Worm (Caenorhabditis elegans): Measurements from ENCODE around the gene F52H2.3.

Gene F52H2.3

DNA sequence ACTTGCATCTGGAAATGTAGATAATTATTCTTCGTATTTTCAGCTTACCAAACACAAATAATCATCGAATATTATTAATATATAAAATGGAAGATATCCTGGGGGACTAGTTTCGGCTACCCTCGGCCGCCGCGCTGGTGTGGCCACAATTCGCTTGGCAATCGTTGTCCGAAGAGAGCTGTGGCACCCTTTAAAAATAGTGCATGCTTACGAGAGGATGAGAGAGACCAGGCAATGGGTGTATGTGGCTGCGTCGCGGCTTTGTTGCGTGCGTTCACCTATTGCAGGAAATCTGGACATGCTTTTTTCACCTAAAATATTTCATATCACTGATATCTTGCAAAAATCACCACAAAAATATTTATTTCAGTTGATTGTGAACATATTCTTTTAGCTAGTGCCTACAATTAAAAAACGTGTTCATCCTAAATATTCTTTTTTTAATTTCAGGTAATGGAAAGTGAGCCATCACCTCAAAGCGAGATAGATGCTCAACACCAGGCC is 31.8 kb upstream of the F52H2.3 start, which contains the start of the genes ccd-5 and F52H2.1:
ccd-5 (minus strand) TSS at position 8 of the 504 bp plus-strand sequence.
F52H2.1 (plus strand) TSS at position 454 of the 504 bp plus-strand sequence.
- TF ChIP-seq hmg-4 (GFP tag; optimal IDR thresholded peaks at IDR 0.05), result peak; percentile 53
- TF ChIP-seq B0310.2 (tag; optimal IDR thresholded peaks at IDR 0.05), result no peak
- TF ChIP-seq F13C5.2 (tag; optimal IDR thresholded peaks at IDR 0.05), result peak; percentile 66

DNA sequence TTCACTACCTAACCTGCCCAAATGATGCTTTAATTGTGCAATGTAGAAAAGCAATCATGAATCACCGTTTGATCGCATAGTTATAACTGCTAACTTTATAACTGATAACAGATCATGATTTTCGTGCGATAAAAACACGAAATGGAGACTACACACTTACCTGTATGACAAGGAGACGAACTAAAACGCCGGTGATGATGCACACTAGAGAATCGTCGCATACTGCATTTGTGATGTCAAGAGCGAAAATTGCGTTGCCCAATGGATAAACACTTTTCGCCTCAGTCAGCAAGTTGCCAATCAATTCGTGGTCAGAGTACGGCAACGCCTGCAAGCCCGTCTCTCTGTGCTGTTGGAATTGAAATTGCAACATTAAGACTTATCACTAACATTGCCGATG is 28.2 kb upstream of the F52H2.3 start:
- TF ChIP-seq ets-7 (tag; optimal IDR thresholded peaks at IDR 0.05) (no peak), ama-1 (optimal IDR thresholded peaks at IDR 0.05) (no peak), hmbx-1 (tag; optimal IDR thresholded peaks at IDR 0.05) (no peak), tbx-37 (GFP tag; conservative IDR thresholded peaks at IDR 0.05) (no peak), scrt-1 (GFP tag; IDR thresholded peaks at IDR 0.05) (no peak), tra-4 (tag; optimal IDR thresholded peaks at IDR 0.05) (no peak), ceh-36 (tag; optimal IDR thresholded peaks at IDR 0.05) (no peak), ceh-13 (GFP tag; optimal IDR thresholded peaks at IDR 0.05) (no peak), B0310.2 (tag; optimal IDR thresholded peaks at IDR 0.05) (no peak), F13C5.2 (tag; optimal IDR thresholded peaks at IDR 0.05) (no peak), pes-1 (GFP tag; IDR thresholded peaks at IDR 0.05) (no peak), sea-1 (GFP tag; conservative IDR thresholded peaks at IDR 0.05) (no peak), hnd-1 (tag; optimal IDR thresholded peaks at IDR 0.05) (no peak), tbx-11 (GFP tag; IDR thresholded peaks at IDR 0.05) (no peak), aly-1 (tag; optimal IDR thresholded peaks at IDR 0.05) (no peak), flt-1 (GFP tag; IDR thresholded peaks at IDR 0.05) (no peak), hmg-4 (GFP tag; optimal IDR thresholded peaks at IDR 0.05) (no peak)

ce11 chrX:2567761-2568160 is 26.9 kb upstream of the F52H2.3 start:
- TF ChIP-seq hnd-1 (tag; optimal IDR thresholded peaks at IDR 0.05), result no peak
- TF ChIP-seq ama-1 (optimal IDR thresholded peaks at IDR 0.05), result no peak
- TF ChIP-seq ceh-13 (GFP tag; optimal IDR thresholded peaks at IDR 0.05), result no peak

DNA sequence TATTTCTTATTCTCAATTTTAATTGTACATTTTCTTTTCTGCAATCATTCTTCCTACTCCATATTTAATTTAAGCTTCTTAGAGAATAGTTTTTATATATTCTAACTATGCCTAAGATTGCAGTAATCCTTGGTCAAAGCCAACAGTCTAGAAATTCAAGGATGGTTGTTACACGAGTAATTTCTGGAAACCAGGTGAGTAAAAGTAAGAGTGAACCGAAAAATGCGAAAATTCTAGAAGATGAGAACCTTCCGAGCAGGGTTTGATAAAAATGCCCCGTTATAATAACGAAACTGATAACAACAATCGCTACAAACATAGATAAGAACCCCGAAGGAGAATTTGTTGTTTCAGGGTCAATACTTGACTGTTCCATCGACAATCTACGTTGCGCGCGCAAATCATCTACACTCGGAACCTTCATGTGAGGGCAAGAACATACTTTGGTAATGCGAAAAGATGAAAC is 24.5 kb upstream of the F52H2.3 start, which contains the start of gene F52H2.15:
F52H2.15 (plus strand) TSS at position 51 of the 466 bp plus-strand sequence.
- no peak for TF ChIP-seq aly-1 (tag; optimal IDR thresholded peaks at IDR 0.05)
- TF ChIP-seq pes-1 (GFP tag; IDR thresholded peaks at IDR 0.05), result no peak
- TF ChIP-seq ceh-13 (GFP tag; optimal IDR thresholded peaks at IDR 0.05), result no peak
- no peak for TF ChIP-seq ama-1 (optimal IDR thresholded peaks at IDR 0.05)
- no peak for TF ChIP-seq hnd-1 (tag; optimal IDR thresholded peaks at IDR 0.05)
- no peak for TF ChIP-seq ets-7 (tag; optimal IDR thresholded peaks at IDR 0.05)
- no peak for TF ChIP-seq sea-1 (GFP tag; conservative IDR thresholded peaks at IDR 0.05)
- TF ChIP-seq ceh-36 (tag; optimal IDR thresholded peaks at IDR 0.05), result no peak
- no peak for TF ChIP-seq tra-4 (tag; optimal IDR thresholded peaks at IDR 0.05)
- no peak for TF ChIP-seq B0310.2 (tag; optimal IDR thresholded peaks at IDR 0.05)
- no peak for TF ChIP-seq scrt-1 (GFP tag; IDR thresholded peaks at IDR 0.05)
- no peak for TF ChIP-seq flt-1 (GFP tag; IDR thresholded peaks at IDR 0.05)
- no peak for TF ChIP-seq tbx-37 (GFP tag; conservative IDR thresholded peaks at IDR 0.05)
- TF ChIP-seq hmbx-1 (tag; optimal IDR thresholded peaks at IDR 0.05), result no peak
- TF ChIP-seq F13C5.2 (tag; optimal IDR thresholded peaks at IDR 0.05), result no peak
- no peak for TF ChIP-seq hmg-4 (GFP tag; optimal IDR thresholded peaks at IDR 0.05)
- TF ChIP-seq tbx-11 (GFP tag; IDR thresholded peaks at IDR 0.05), result no peak

DNA sequence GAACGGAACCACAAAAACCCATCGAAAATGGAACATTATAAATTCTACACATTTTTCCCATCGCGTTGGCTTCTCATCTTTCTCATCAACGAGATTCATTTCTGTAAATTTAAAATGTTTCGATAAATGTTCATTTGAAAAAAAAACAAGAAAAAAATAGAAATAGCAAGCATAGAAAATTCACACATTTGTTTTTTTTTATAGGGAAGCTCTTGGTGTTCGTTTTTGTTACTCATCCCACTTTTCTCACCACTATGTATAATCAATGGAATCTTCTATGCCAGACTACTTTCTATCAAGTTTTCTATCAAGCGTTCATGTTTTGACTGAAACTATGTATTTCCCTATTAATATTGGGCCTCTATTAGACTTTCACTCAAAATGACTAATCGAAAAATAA is 23.2 kb upstream of the F52H2.3 start, which contains the start of gene dhcr-24:
dhcr-24 (minus strand) TSS at position 101 of the 400 bp plus-strand sequence.
- no peak for TF ChIP-seq tbx-37 (GFP tag; conservative IDR thresholded peaks at IDR 0.05)
- TF ChIP-seq B0310.2 (tag; optimal IDR thresholded peaks at IDR 0.05), result no peak
- no peak for TF ChIP-seq ceh-13 (GFP tag; optimal IDR thresholded peaks at IDR 0.05)
- no peak for TF ChIP-seq ama-1 (optimal IDR thresholded peaks at IDR 0.05)
- no peak for TF ChIP-seq scrt-1 (GFP tag; IDR thresholded peaks at IDR 0.05)
- no peak for TF ChIP-seq tbx-11 (GFP tag; IDR thresholded peaks at IDR 0.05)
- no peak for TF ChIP-seq flt-1 (GFP tag; IDR thresholded peaks at IDR 0.05)
- TF ChIP-seq pes-1 (GFP tag; IDR thresholded peaks at IDR 0.05), result no peak
- no peak for TF ChIP-seq sea-1 (GFP tag; conservative IDR thresholded peaks at IDR 0.05)

DNA sequence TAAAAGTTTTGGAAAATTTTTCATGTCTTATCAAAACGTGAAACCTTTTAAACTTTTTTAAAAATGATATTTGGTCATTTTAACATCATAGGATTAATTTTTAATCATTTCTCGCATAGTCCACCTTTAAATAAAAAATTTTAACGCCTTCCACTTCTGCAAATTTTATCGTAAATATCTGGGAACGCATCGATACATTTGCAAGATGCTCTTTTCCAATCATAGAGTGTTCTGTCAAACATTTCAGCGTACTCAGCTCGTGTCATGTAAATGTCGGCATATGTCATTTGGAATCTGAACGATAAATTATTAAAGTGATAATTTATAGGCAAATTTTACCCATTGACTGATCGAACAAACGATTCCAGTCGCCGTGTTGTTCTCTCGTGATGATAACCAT is 19.1 kb upstream of the F52H2.3 start, which contains the start of gene F52H2.5:
F52H2.5 (minus strand) TSS at position 101 of the 400 bp plus-strand sequence.
- TF ChIP-seq aly-1 (tag; optimal IDR thresholded peaks at IDR 0.05) (no peak), F13C5.2 (tag; optimal IDR thresholded peaks at IDR 0.05) (no peak), ceh-13 (GFP tag; optimal IDR thresholded peaks at IDR 0.05) (no peak), scrt-1 (GFP tag; IDR thresholded peaks at IDR 0.05) (no peak), B0310.2 (tag; optimal IDR thresholded peaks at IDR 0.05) (no peak), flt-1 (GFP tag; IDR thresholded peaks at IDR 0.05) (no peak), tra-4 (tag; optimal IDR thresholded peaks at IDR 0.05) (no peak), sea-1 (GFP tag; conservative IDR thresholded peaks at IDR 0.05) (no peak), hmbx-1 (tag; optimal IDR thresholded peaks at IDR 0.05) (no peak)

ce11 chrX:2559399-2559798 is 18.5 kb upstream of the F52H2.3 start:
- TF ChIP-seq F13C5.2 (tag; optimal IDR thresholded peaks at IDR 0.05) (peak; percentile 4), ceh-13 (GFP tag; optimal IDR thresholded peaks at IDR 0.05) (no peak)

ce11 chrX:2553433-2553860 is 12.6 kb upstream of the F52H2.3 start:
- TF ChIP-seq tbx-11 (GFP tag; IDR thresholded peaks at IDR 0.05) (peak; percentile 68), pes-1 (GFP tag; IDR thresholded peaks at IDR 0.05) (peak; percentile 76), tbx-37 (GFP tag; conservative IDR thresholded peaks at IDR 0.05) (peak; percentile 28), hnd-1 (tag; optimal IDR thresholded peaks at IDR 0.05) (peak; percentile 54), B0310.2 (tag; optimal IDR thresholded peaks at IDR 0.05) (no peak), ceh-13 (GFP tag; optimal IDR thresholded peaks at IDR 0.05) (no peak), ama-1 (optimal IDR thresholded peaks at IDR 0.05) (no peak), ets-7 (tag; optimal IDR thresholded peaks at IDR 0.05) (peak; percentile 64), tra-4 (tag; optimal IDR thresholded peaks at IDR 0.05) (no peak), ceh-36 (tag; optimal IDR thresholded peaks at IDR 0.05) (peak; percentile 22), scrt-1 (GFP tag; IDR thresholded peaks at IDR 0.05) (peak; percentile 71), sea-1 (GFP tag; conservative IDR thresholded peaks at IDR 0.05) (no peak), hmbx-1 (tag; optimal IDR thresholded peaks at IDR 0.05) (no peak), aly-1 (tag; optimal IDR thresholded peaks at IDR 0.05) (peak; percentile 49), hmg-4 (GFP tag; optimal IDR thresholded peaks at IDR 0.05) (no peak), F13C5.2 (tag; optimal IDR thresholded peaks at IDR 0.05) (peak; percentile 46), flt-1 (GFP tag; IDR thresholded peaks at IDR 0.05) (peak; percentile 30; the same call in 1 of the 2 replicates)
